Worm (Caenorhabditis elegans) whole organism, L2 larva: ENCODE data around the gene dhhc-5.

Experiments
- C34F6.9 ChIP-seq: fragments of 150-350 bp; optimal IDR thresholded peaks from 2 replicates; lab custom pipeline; 2014; ENCODE audit warnings: missing biosample characterization, missing genetic modification characterization
- F13H6.1 ChIP-seq: sonication (generic microtip); optimal IDR thresholded peaks from 2 replicates; lab custom pipeline; 2016; ENCODE audit warnings: missing genetic modification characterization, missing compliant biosample characterization
- R02D3.7 ChIP-seq: fragments of 150-350 bp; optimal IDR thresholded peaks from 2 replicates; lab custom pipeline; 2014; ENCODE audit warnings: missing biosample characterization, missing genetic modification characterization
- Y55F3AM.14 ChIP-seq: fragments of 200-800 bp; sonication (Bioruptor generic); optimal IDR thresholded peaks from 2 replicates; lab custom pipeline; 2018; ENCODE audit warnings: mild to moderate bottlenecking, missing genetic modification characterization, missing compliant biosample characterization
- ZK546.5 ChIP-seq: sonication (generic microtip); optimal IDR thresholded peaks from 2 replicates; lab custom pipeline; 2017; ENCODE audit warnings: missing biosample characterization, missing genetic modification characterization
- alr-1 ChIP-seq: fragments of 150-350 bp; optimal IDR thresholded peaks from 2 replicates; lab custom pipeline; 2014; ENCODE audit warnings: missing biosample characterization, missing genetic modification characterization
- aly-2 ChIP-seq: fragments of 150-350 bp; optimal IDR thresholded peaks from 2 replicates; lab custom pipeline; 2014; ENCODE audit warnings: missing biosample characterization, missing genetic modification characterization
- ama-1 ChIP-seq: fragments of 150-350 bp; optimal IDR thresholded peaks from 2 replicates; lab custom pipeline; 2018; ENCODE audit warnings: inconsistent platforms
- blmp-1 ChIP-seq: sonication (generic microtip); optimal IDR thresholded peaks from 2 replicates; lab custom pipeline; 2017; ENCODE audit warnings: missing genetic modification characterization, mild to moderate bottlenecking, missing compliant biosample characterization, antibody characterized with exemption, moderate library complexity; ENCODE audit not compliant: insufficient read depth
- ceh-16 ChIP-seq: fragments of 150-350 bp; optimal IDR thresholded peaks from 2 replicates; lab custom pipeline; 2014; ENCODE audit warnings: missing biosample characterization, missing genetic modification characterization
- ceh-82 ChIP-seq: fragments of 150-350 bp; optimal IDR thresholded peaks from 2 replicates; lab custom pipeline; 2014; ENCODE audit warnings: missing biosample characterization, missing genetic modification characterization
- crh-2 ChIP-seq: sonication (generic microtip); optimal IDR thresholded peaks from 2 replicates; lab custom pipeline; 2017; ENCODE audit warnings: missing biosample characterization, missing genetic modification characterization
- dmd-4 ChIP-seq: sonication (generic microtip); optimal IDR thresholded peaks from 2 replicates; lab custom pipeline; 2017; ENCODE audit warnings: missing biosample characterization, missing genetic modification characterization
- egl-27 ChIP-seq: sonication (generic microtip); optimal IDR thresholded peaks from 3 replicates; lab custom pipeline; 2017; ENCODE audit warnings: missing biosample characterization, missing genetic modification reagents, missing genetic modification characterization
- elt-1 ChIP-seq: fragments of 150-350 bp; optimal IDR thresholded peaks from 2 replicates; lab custom pipeline; 2014; ENCODE audit warnings: missing biosample characterization, missing genetic modification characterization
- elt-3 ChIP-seq: sonication (generic microtip); optimal IDR thresholded peaks from 2 replicates; lab custom pipeline; 2017; ENCODE audit warnings: missing biosample characterization, missing genetic modification characterization
- fos-1 ChIP-seq: fragments of 150-350 bp; optimal IDR thresholded peaks from 2 replicates; lab custom pipeline; 2014; ENCODE audit warnings: missing biosample characterization, missing genetic modification characterization
- gmeb-1 ChIP-seq: fragments of 150-350 bp; optimal IDR thresholded peaks from 2 replicates; lab custom pipeline; 2014; ENCODE audit warnings: missing biosample characterization, missing genetic modification characterization
- lin-11 ChIP-seq: fragments of 150-350 bp; sonication (generic microtip); optimal IDR thresholded peaks from 2 replicates; lab custom pipeline; 2014; ENCODE audit warnings: missing biosample characterization, missing genetic modification characterization, inconsistent platforms, mixed read lengths
- lin-13 ChIP-seq: fragments of 150-350 bp; optimal IDR thresholded peaks from 2 replicates; lab custom pipeline; 2014; ENCODE audit warnings: missing biosample characterization, missing genetic modification reagents, missing genetic modification characterization
- lin-39 ChIP-seq: fragments of 150-350 bp; optimal IDR thresholded peaks from 2 replicates; lab custom pipeline; 2014; ENCODE audit warnings: missing biosample characterization, missing genetic modification reagents, missing genetic modification characterization
- lsy-2 ChIP-seq, 2 experiments: fragments of 150-350 bp in 1 of 2; sonication (generic microtip) in 1 of 2; optimal IDR thresholded peaks; 2 replicates each; lab custom pipeline; 2014 to 2017; ENCODE audit warnings: missing biosample characterization in 2 of 2, missing genetic modification characterization in 2 of 2
- mab-5 ChIP-seq: fragments of 150-350 bp; optimal IDR thresholded peaks from 2 replicates; lab custom pipeline; 2014; ENCODE audit warnings: missing biosample characterization, missing genetic modification characterization
- mbf-1 ChIP-seq: sonication (generic microtip); optimal IDR thresholded peaks from 2 replicates; lab custom pipeline; 2017; ENCODE audit warnings: missing biosample characterization, missing genetic modification characterization
- mdl-1 ChIP-seq, 2 experiments: fragments of 150-350 bp in 1 of 2; sonication (generic microtip) in 1 of 2; optimal IDR thresholded peaks; 2 replicates each; lab custom pipeline; 2017; ENCODE audit warnings: missing biosample characterization in 2 of 2, missing genetic modification characterization in 2 of 2
- nhr-10 ChIP-seq: sonication (generic microtip); optimal IDR thresholded peaks from 2 replicates; lab custom pipeline; 2017; ENCODE audit warnings: missing biosample characterization, missing genetic modification characterization
- nhr-11 ChIP-seq: fragments of 150-350 bp; optimal IDR thresholded peaks from 2 replicates; lab custom pipeline; 2014; ENCODE audit warnings: missing biosample characterization, missing genetic modification characterization
- nhr-12 ChIP-seq: fragments of 150-350 bp; optimal IDR thresholded peaks from 2 replicates; lab custom pipeline; 2014; ENCODE audit warnings: missing biosample characterization, missing genetic modification characterization
- nhr-129 ChIP-seq: fragments of 150-350 bp; optimal IDR thresholded peaks from 2 replicates; lab custom pipeline; 2014; ENCODE audit warnings: missing biosample characterization, missing genetic modification characterization
- nhr-21 ChIP-seq: fragments of 150-350 bp; optimal IDR thresholded peaks from 2 replicates; lab custom pipeline; 2014; ENCODE audit warnings: missing biosample characterization, missing genetic modification characterization
- nhr-23 ChIP-seq: fragments of 150-350 bp; optimal IDR thresholded peaks from 2 replicates; lab custom pipeline; 2014; ENCODE audit warnings: missing biosample characterization, missing genetic modification reagents, missing genetic modification characterization
- nhr-237 ChIP-seq: fragments of 150-350 bp; optimal IDR thresholded peaks from 2 replicates; lab custom pipeline; 2014; ENCODE audit warnings: missing biosample characterization, missing genetic modification characterization
- nhr-25 ChIP-seq: fragments of 150-350 bp; sonication (generic microtip); optimal IDR thresholded peaks from 3 replicates; lab custom pipeline; 2014; ENCODE audit warnings: missing biosample characterization, missing genetic modification characterization
- nhr-6 ChIP-seq: fragments of 150-350 bp; optimal IDR thresholded peaks from 2 replicates; lab custom pipeline; 2014; ENCODE audit warnings: missing biosample characterization, missing genetic modification characterization
- nhr-77 ChIP-seq: fragments of 150-350 bp; optimal IDR thresholded peaks from 2 replicates; lab custom pipeline; 2014; ENCODE audit warnings: missing biosample characterization, missing genetic modification characterization
- peb-1 ChIP-seq: fragments of 150-350 bp; optimal IDR thresholded peaks from 2 replicates; lab custom pipeline; 2014; ENCODE audit warnings: missing biosample characterization, missing genetic modification characterization
- sem-4 ChIP-seq: fragments of 150-350 bp; optimal IDR thresholded peaks from 2 replicates; lab custom pipeline; 2014; ENCODE audit warnings: missing biosample characterization, missing genetic modification reagents, missing genetic modification characterization
- skn-1 ChIP-seq: sonication (generic microtip); optimal IDR thresholded peaks from 2 replicates; lab custom pipeline; 2017; ENCODE audit warnings: missing biosample characterization, missing genetic modification characterization
- sma-3 ChIP-seq: sonication (generic microtip); optimal IDR thresholded peaks from 2 replicates; lab custom pipeline; 2016; ENCODE audit warnings: missing genetic modification reagents, missing genetic modification characterization, missing compliant biosample characterization
- sma-9 ChIP-seq, 2 experiments: fragments of 150-350 bp in 1 of 2; sonication (generic microtip) in 1 of 2; optimal IDR thresholded peaks; 2 replicates each; lab custom pipeline; 2014 to 2016; ENCODE audit warnings: missing genetic modification characterization in 2 of 2, mild to moderate bottlenecking in 1 of 2, missing biosample characterization in 1 of 2, missing compliant biosample characterization in 1 of 2, missing genetic modification reagents in 1 of 2, moderate library complexity in 1 of 2
- snpc-4 ChIP-seq: fragments of 150-350 bp; optimal IDR thresholded peaks from 2 replicates; lab custom pipeline; 2014; ENCODE audit warnings: missing biosample characterization, missing genetic modification characterization
- unc-39 ChIP-seq: fragments of 150-350 bp; optimal IDR thresholded peaks from 2 replicates; lab custom pipeline; 2014; ENCODE audit warnings: missing biosample characterization, missing genetic modification characterization
- unc-55 ChIP-seq: fragments of 150-350 bp; sonication (generic microtip); optimal IDR thresholded peaks from 3 replicates; lab custom pipeline; 2014; ENCODE audit warnings: missing biosample characterization, missing genetic modification reagents, missing genetic modification characterization
- unc-62 ChIP-seq: fragments of 150-350 bp; optimal IDR thresholded peaks from 2 replicates; lab custom pipeline; 2014; ENCODE audit warnings: missing biosample characterization, missing genetic modification reagents, missing genetic modification characterization
- zag-1 ChIP-seq: fragments of 150-350 bp; optimal IDR thresholded peaks from 2 replicates; lab custom pipeline; 2014; ENCODE audit warnings: missing biosample characterization, missing genetic modification characterization
- ztf-1 ChIP-seq: fragments of 200-800 bp; sonication (Bioruptor generic); conservative IDR thresholded peaks from 2 replicates; pipeline ENCODE4 v1.3.6; 2022; ENCODE audit warnings: missing genetic modification characterization, missing compliant biosample characterization
- ztf-11 ChIP-seq: sonication (generic microtip); optimal IDR thresholded peaks from 2 replicates; lab custom pipeline; 2017; ENCODE audit warnings: missing biosample characterization, missing genetic modification characterization
- ztf-4 ChIP-seq: fragments of 150-350 bp; optimal IDR thresholded peaks from 2 replicates; lab custom pipeline; 2014; ENCODE audit warnings: missing biosample characterization, missing genetic modification characterization

The dhhc-5 gene

DNA sequence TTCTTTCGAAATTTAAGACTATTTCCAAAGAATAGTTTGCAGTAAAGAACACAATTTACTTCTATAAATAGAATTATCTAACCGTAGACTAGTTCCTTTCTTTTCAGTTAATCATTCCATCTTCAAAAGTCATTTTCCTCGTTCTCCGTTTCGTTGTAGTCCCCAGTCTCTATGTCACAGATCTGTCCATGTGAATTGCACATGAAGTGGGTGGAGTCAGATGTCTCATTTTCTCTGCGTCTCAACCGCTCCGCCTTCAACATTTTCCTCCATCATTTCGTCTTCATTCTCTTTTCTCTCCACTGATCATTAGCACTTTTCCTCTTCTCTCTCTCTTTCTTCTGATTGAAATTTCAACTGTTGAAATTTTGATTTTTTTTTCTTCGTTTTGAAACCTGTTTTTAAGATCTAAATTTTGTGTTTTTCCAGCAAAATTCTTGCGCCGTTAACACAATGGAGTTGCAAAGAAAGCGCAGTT is 48.8 kb upstream of the dhhc-5 start, which contains the start of gene T07E3.4:
Gene T07E3.4, plus strand, starts transcription at position 428 of the 478 bp plus-strand sequence.
- TF ChIP-seq lsy-2 (tag; optimal IDR thresholded peaks at IDR 0.05; lab: Kevin White, UChicago) = peak; percentile 40 to 86
- no peak for TF ChIP-seq dmd-4 (tag; lab: Kevin White, UChicago)
- TF ChIP-seq fos-1 (tag; lab: Kevin White, UChicago) = peak; percentile 58
- no peak for TF ChIP-seq nhr-11
- no peak for TF ChIP-seq unc-62
- TF ChIP-seq alr-1 (tag; lab: Kevin White, UChicago) = no peak
- TF ChIP-seq aly-2 (tag; lab: Kevin White, UChicago) = no peak
- TF ChIP-seq nhr-10 (tag; lab: Kevin White, UChicago) = no peak
- TF ChIP-seq ztf-4 (tag; lab: Kevin White, UChicago) = peak; percentile 83
- peak; percentile 98 for TF ChIP-seq sma-9 (GFP tag; optimal IDR thresholded peaks at IDR 0.05; lab: Kevin White, UChicago)
- no peak for TF ChIP-seq sma-9 (tag; optimal IDR thresholded peaks at IDR 0.05; lab: Kevin White, UChicago)
- no peak for TF ChIP-seq nhr-77
- TF ChIP-seq mbf-1 (tag; lab: Kevin White, UChicago) = no peak
- TF ChIP-seq C34F6.9 = peak; percentile 94
- TF ChIP-seq ama-1 = peak; percentile 84
- peak; percentile 83 for TF ChIP-seq F13H6.1 (tag; lab: Kevin White, UChicago)
- TF ChIP-seq snpc-4 = no peak
- TF ChIP-seq lin-39 (tag; lab: Kevin White, UChicago) = peak; percentile 27
- no peak for TF ChIP-seq unc-39 (tag; lab: Kevin White, UChicago)
- TF ChIP-seq blmp-1 (tag; lab: Kevin White, UChicago) = peak; percentile 66
- TF ChIP-seq unc-55 (GFP tag; lab: Kevin White, UChicago) = peak; percentile 61
- TF ChIP-seq Y55F3AM.14 (GFP tag; lab: Kevin White, UChicago) = no peak
- peak; percentile 96 for TF ChIP-seq egl-27 (tag; lab: Kevin White, UChicago)
- no peak for TF ChIP-seq ZK546.5
- peak; percentile 47 for TF ChIP-seq lin-13
- no peak for TF ChIP-seq lin-11 (tag; lab: Kevin White, UChicago)
- TF ChIP-seq skn-1 = no peak
- TF ChIP-seq gmeb-1 (tag; lab: Kevin White, UChicago) = peak; percentile 68
- peak; percentile 79 for TF ChIP-seq sem-4
- no peak for TF ChIP-seq ztf-11
- TF ChIP-seq nhr-6 (tag; lab: Kevin White, UChicago) = peak; percentile 87
- peak; percentile 86 for TF ChIP-seq nhr-129 (tag; lab: Kevin White, UChicago)
- no peak for TF ChIP-seq nhr-237 (tag; lab: Kevin White, UChicago)
- no peak for TF ChIP-seq ztf-1 (GFP tag; lab: Robert Waterston, UW)
- no peak for TF ChIP-seq ceh-82 (tag; lab: Kevin White, UChicago)
- no peak for TF ChIP-seq nhr-12 (tag; lab: Kevin White, UChicago)
- no peak for TF ChIP-seq zag-1
- TF ChIP-seq peb-1 (tag; lab: Kevin White, UChicago) = no peak
- TF ChIP-seq nhr-21 (tag; lab: Kevin White, UChicago) = peak; percentile 90
- TF ChIP-seq elt-3 (tag; lab: Kevin White, UChicago) = no peak
- TF ChIP-seq sma-3 = peak; percentile 95
- peak; percentile 91 for TF ChIP-seq crh-2 (tag; lab: Kevin White, UChicago)
- no peak for TF ChIP-seq R02D3.7 (tag; lab: Kevin White, UChicago)
- no peak for TF ChIP-seq mdl-1 (tag; optimal IDR thresholded peaks at IDR 0.05; lab: Kevin White, UChicago)
- TF ChIP-seq nhr-25 (tag; lab: Kevin White, UChicago) = peak; percentile 90
- peak; percentile 21 for TF ChIP-seq mab-5 (tag; lab: Kevin White, UChicago)
- TF ChIP-seq elt-1 (tag; lab: Kevin White, UChicago) = no peak
- TF ChIP-seq nhr-23 (tag; lab: Kevin White, UChicago) = no peak
- no peak for TF ChIP-seq ceh-16 (tag; lab: Kevin White, UChicago)
